Fruit fly (Drosophila melanogaster) Kc167 (cell line): ENCODE results near the gene kni.

Source experiments
- Myc ChIP-seq: fragments of >200 bp; optimal IDR thresholded peaks from 2 replicates; lab custom pipeline; 2017; ENCODE audit warnings: missing external identifiers
- Sin3A ChIP-seq: fragments of >200 bp; optimal IDR thresholded peaks from 2 replicates; lab custom pipeline; 2018; ENCODE audit warnings: missing external identifiers
- h ChIP-seq: fragments of >200 bp; optimal IDR thresholded peaks from 3 replicates; lab custom pipeline; 2018; ENCODE audit warnings: missing external identifiers
- insv ChIP-seq: fragments of >200 bp; optimal IDR thresholded peaks from 3 replicates; lab custom pipeline; 2018; ENCODE audit warnings: missing external identifiers
- psq ChIP-seq: fragments of >200 bp; optimal IDR thresholded peaks from 2 replicates; lab custom pipeline; 2017; ENCODE audit warnings: missing external identifiers
- ttk ChIP-seq: sonication (Bioruptor generic); optimal IDR thresholded peaks from 2 replicates; lab custom pipeline; 2017; ENCODE audit warnings: missing external identifiers

dm6 chr3L:20687134-20687787 is 7.9 kb downstream of the kni start:
- TF ChIP-seq insv (lab: Kevin White, UChicago) (no peak), h (lab: Kevin White, UChicago) (no peak), psq (lab: Kevin White, UChicago) (no peak), Sin3A (no peak), Myc (lab: Kevin White, UChicago) (no peak), ttk (no peak)
